Fruit fly (Drosophila melanogaster) whole organism, embryonic: ENCODE measurements around the gene CG5882.

Source experiments
- Bdp1 ChIP-seq: fragments of 200-800 bp; sonication (Bioruptor generic); optimal IDR thresholded peaks from 3 replicates; lab custom pipeline; 2016; ENCODE audit warnings: missing biosample characterization, missing genetic modification characterization
- CG10274 ChIP-seq: fragments of 200-800 bp; sonication (Bioruptor generic); optimal IDR thresholded peaks from 3 replicates; lab custom pipeline; 2017; ENCODE audit warnings: missing biosample characterization, mild to moderate bottlenecking, missing genetic modification characterization
- CG11085 ChIP-seq: fragments of 200-800 bp; sonication (Bioruptor generic); IDR thresholded peaks from 2 replicates; pipeline ENCODE4 v1.3.6; 2022; ENCODE audit warnings: missing biosample characterization, missing genetic modification characterization
- CG11695 ChIP-seq: fragments of 200-800 bp; sonication (Bioruptor generic); IDR thresholded peaks from 3 replicates; pipeline ENCODE4 v1.3.6; 2022; ENCODE audit warnings: missing biosample characterization, missing genetic modification characterization
- CG11696 ChIP-seq: fragments of 200-800 bp; sonication (Bioruptor generic); IDR thresholded peaks from 2 replicates; pipeline ENCODE4 v1.3.6; 2022; ENCODE audit warnings: missing biosample characterization, missing genetic modification characterization
- CG1233 ChIP-seq: fragments of 200-800 bp; sonication (Bioruptor generic); optimal IDR thresholded peaks from 4 replicates; lab custom pipeline; 2018; ENCODE audit warnings: missing biosample characterization, mild to moderate bottlenecking, missing genetic modification characterization
- CG13287 ChIP-seq: fragments of 200-800 bp; sonication (Bioruptor generic); IDR thresholded peaks from 2 replicates; pipeline ENCODE4 v1.3.6; 2022; ENCODE audit warnings: missing biosample characterization, missing genetic modification characterization; ENCODE audit not compliant: partially characterized antibody
- CG13296 ChIP-seq: fragments of 200-800 bp; sonication (Bioruptor generic); optimal IDR thresholded peaks from 3 replicates; lab custom pipeline; 2018; ENCODE audit warnings: missing biosample characterization, mild to moderate bottlenecking, missing genetic modification characterization
- CG14860 ChIP-seq: fragments of 200-800 bp; sonication (Bioruptor generic); IDR thresholded peaks from 3 replicates; pipeline ENCODE4 v1.3.6; 2022; ENCODE audit warnings: missing biosample characterization, missing genetic modification characterization; ENCODE audit not compliant: partially characterized antibody
- CG14965 ChIP-seq: fragments of 200-800 bp; sonication (Bioruptor generic); optimal IDR thresholded peaks from 2 replicates; lab custom pipeline; 2016; ENCODE audit warnings: missing biosample characterization, missing genetic modification characterization, borderline replicate concordance
- CG1529 ChIP-seq: fragments of 200-800 bp; sonication (Bioruptor generic); optimal IDR thresholded peaks from 3 replicates; lab custom pipeline; 2018; ENCODE audit warnings: missing biosample characterization, missing genetic modification characterization
- CG16779 ChIP-seq: fragments of 200-800 bp; sonication (Bioruptor generic); IDR thresholded peaks from 2 replicates; pipeline ENCODE4 v1.3.6; 2022; ENCODE audit warnings: missing biosample characterization, missing genetic modification characterization
- CG16863 ChIP-seq: fragments of 200-800 bp; sonication (Bioruptor generic); optimal IDR thresholded peaks from 3 replicates; lab custom pipeline; 2016; ENCODE audit warnings: missing biosample characterization, missing genetic modification characterization
- CG17361 ChIP-seq: fragments of 200-800 bp; sonication (Bioruptor generic); IDR thresholded peaks from 3 replicates; pipeline ENCODE4 v1.3.6; 2022; ENCODE audit warnings: missing biosample characterization, missing genetic modification characterization
- CG1832 ChIP-seq: fragments of 200-800 bp; sonication (Bioruptor generic); optimal IDR thresholded peaks from 2 replicates; lab custom pipeline; 2017; ENCODE audit warnings: missing biosample characterization, mild to moderate bottlenecking, missing genetic modification characterization, inconsistent platforms
- CG34224 ChIP-seq: fragments of 200-800 bp; sonication (Bioruptor generic); IDR thresholded peaks from 3 replicates; pipeline ENCODE4 v1.3.6; 2022; ENCODE audit warnings: missing biosample characterization, missing genetic modification characterization; ENCODE audit not compliant: partially characterized antibody
- CG3847 ChIP-seq: fragments of 200-800 bp; sonication (Bioruptor generic); IDR thresholded peaks from 2 replicates; pipeline ENCODE4 v1.3.6; 2022; ENCODE audit warnings: missing biosample characterization, missing genetic modification characterization
- CG4424 ChIP-seq: fragments of 200-800 bp; sonication (Bioruptor generic); optimal IDR thresholded peaks from 3 replicates; lab custom pipeline; 2016; ENCODE audit warnings: missing biosample characterization, missing genetic modification characterization
- CG6765 ChIP-seq: fragments of 200-800 bp; sonication (Bioruptor generic); optimal IDR thresholded peaks from 3 replicates; lab custom pipeline; 2017; ENCODE audit warnings: missing biosample characterization, mild to moderate bottlenecking, missing genetic modification characterization
- CG8388 ChIP-seq: fragments of 200-800 bp; sonication (Bioruptor generic); optimal IDR thresholded peaks from 2 replicates; lab custom pipeline; 2019; ENCODE audit warnings: missing biosample characterization, mild to moderate bottlenecking, missing genetic modification characterization, moderate library complexity
- E2f1 ChIP-seq: fragments of 200-800 bp; sonication (Bioruptor generic); IDR thresholded peaks from 2 replicates; pipeline ENCODE4 v1.3.6; 2022; ENCODE audit warnings: missing biosample characterization, missing genetic modification characterization
- Fer2 ChIP-seq: fragments of 200-800 bp; sonication (Bioruptor generic); optimal IDR thresholded peaks from 2 replicates; lab custom pipeline; 2018; ENCODE audit warnings: missing biosample characterization, mild to moderate bottlenecking, missing genetic modification characterization, moderate library complexity
- Fer3 ChIP-seq: fragments of 200-800 bp; sonication (Bioruptor generic); optimal IDR thresholded peaks from 2 replicates; lab custom pipeline; 2018; ENCODE audit warnings: missing biosample characterization, mild to moderate bottlenecking, missing genetic modification characterization, moderate library complexity
- HLH4C ChIP-seq: fragments of 200-800 bp; sonication (Bioruptor generic); IDR thresholded peaks from 3 replicates; pipeline ENCODE4 v1.3.6; 2022; ENCODE audit warnings: missing biosample characterization, missing genetic modification characterization; ENCODE audit not compliant: partially characterized antibody
- HLH54F ChIP-seq: fragments of 200-800 bp; sonication (Bioruptor generic); optimal IDR thresholded peaks from 3 replicates; lab custom pipeline; 2016; ENCODE audit warnings: missing biosample characterization, missing genetic modification characterization
- MTF-1 ChIP-seq: fragments of 200-800 bp; sonication (Bioruptor generic); optimal IDR thresholded peaks from 2 replicates; lab custom pipeline; 2018; ENCODE audit warnings: missing biosample characterization, mild to moderate bottlenecking, missing genetic modification characterization, borderline replicate concordance
- Mes4 ChIP-seq: fragments of 200-800 bp; sonication (Bioruptor generic); optimal IDR thresholded peaks from 2 replicates; lab custom pipeline; 2016; ENCODE audit warnings: missing biosample characterization, missing genetic modification characterization
- Myb ChIP-seq: fragments of 200-800 bp; sonication (Bioruptor generic); optimal IDR thresholded peaks from 2 replicates; lab custom pipeline; 2016; ENCODE audit warnings: missing biosample characterization, missing genetic modification characterization
- Nf-YB ChIP-seq: fragments of 200-800 bp; sonication (Bioruptor generic); optimal IDR thresholded peaks from 3 replicates; lab custom pipeline; 2019; ENCODE audit warnings: missing biosample characterization, mild to moderate bottlenecking, missing genetic modification characterization, moderate library complexity
- PHDP ChIP-seq: fragments of 200-800 bp; sonication (Bioruptor generic); optimal IDR thresholded peaks from 3 replicates; lab custom pipeline; 2018; ENCODE audit warnings: missing biosample characterization, mild to moderate bottlenecking, missing genetic modification characterization, moderate library complexity
- Poxn ChIP-seq: fragments of 200-800 bp; sonication (Bioruptor generic); IDR thresholded peaks from 2 replicates; pipeline ENCODE4 v1.3.6; 2022; ENCODE audit warnings: missing biosample characterization, missing genetic modification characterization
- Rx ChIP-seq: fragments of 200-800 bp; sonication (Bioruptor generic); IDR thresholded peaks from 2 replicates; pipeline ENCODE4 v1.3.6; 2022; ENCODE audit warnings: missing biosample characterization, missing genetic modification characterization
- Usf ChIP-seq: fragments of 200-800 bp; sonication (Bioruptor generic); optimal IDR thresholded peaks from 2 replicates; lab custom pipeline; 2017; ENCODE audit warnings: missing genotype, missing biosample characterization, missing genetic modification characterization
- amos ChIP-seq: fragments of 200-800 bp; sonication (Bioruptor generic); IDR thresholded peaks from 2 replicates; pipeline ENCODE4 v1.3.6; 2022; ENCODE audit warnings: missing biosample characterization, missing genetic modification characterization; ENCODE audit not compliant: partially characterized antibody
- bbx ChIP-seq: fragments of 200-800 bp; sonication (Bioruptor generic); IDR thresholded peaks from 2 replicates; pipeline ENCODE4 v1.3.6; 2022; ENCODE audit warnings: missing biosample characterization, missing genetic modification characterization; ENCODE audit not compliant: partially characterized antibody
- cad ChIP-seq: fragments of >200 bp; optimal IDR thresholded peaks from 2 replicates; lab custom pipeline; 2017; ENCODE audit warnings: missing biosample characterization, missing genetic modification characterization
- corto ChIP-seq: fragments of 200-800 bp; sonication (Bioruptor generic); optimal IDR thresholded peaks from 2 replicates; lab custom pipeline; 2016; ENCODE audit warnings: missing biosample characterization, mild to moderate bottlenecking, missing genetic modification characterization, moderate library complexity
- ems ChIP-seq: fragments of 200-800 bp; sonication (Bioruptor generic); optimal IDR thresholded peaks from 3 replicates; lab custom pipeline; 2016; ENCODE audit warnings: missing biosample characterization, missing genetic modification characterization
- ewg ChIP-seq: fragments of 200-800 bp; sonication (Bioruptor generic); optimal IDR thresholded peaks from 3 replicates; lab custom pipeline; 2017; ENCODE audit warnings: mild to moderate bottlenecking, missing biosample characterization, missing genetic modification reagents, missing genetic modification characterization
- fd3F ChIP-seq: fragments of 200-800 bp; sonication (Bioruptor generic); optimal IDR thresholded peaks from 2 replicates; lab custom pipeline; 2018; ENCODE audit warnings: missing biosample characterization, mild to moderate bottlenecking, missing genetic modification characterization, moderate library complexity
- fu2 ChIP-seq: fragments of 200-800 bp; sonication (Bioruptor generic); optimal IDR thresholded peaks from 2 replicates; lab custom pipeline; 2016; ENCODE audit warnings: missing biosample characterization, missing genetic modification characterization
- gcm2 ChIP-seq: fragments of 200-800 bp; sonication (Bioruptor generic); optimal IDR thresholded peaks from 2 replicates; lab custom pipeline; 2016; ENCODE audit warnings: missing biosample characterization, missing genetic modification characterization
- ham ChIP-seq: fragments of 200-800 bp; sonication (Bioruptor generic); IDR thresholded peaks from 2 replicates; pipeline ENCODE4 v1.3.6; 2022; ENCODE audit warnings: missing biosample characterization, missing genetic modification characterization
- kay ChIP-seq: fragments of 200-800 bp; sonication (Bioruptor generic); optimal IDR thresholded peaks from 2 replicates; lab custom pipeline; 2016; ENCODE audit warnings: missing biosample characterization, missing genetic modification characterization
- nmo ChIP-seq: fragments of 200-800 bp; sonication (Bioruptor generic); optimal IDR thresholded peaks from 2 replicates; lab custom pipeline; 2018; ENCODE audit warnings: missing biosample characterization, mild to moderate bottlenecking, missing genetic modification characterization, moderate library complexity
- schlank ChIP-seq: fragments of 200-800 bp; sonication (Bioruptor generic); optimal IDR thresholded peaks from 2 replicates; lab custom pipeline; 2018; ENCODE audit warnings: missing biosample characterization, mild to moderate bottlenecking, missing genetic modification characterization
- sd ChIP-seq: fragments of 200-800 bp; sonication (Bioruptor generic); optimal IDR thresholded peaks from 3 replicates; lab custom pipeline; 2018; ENCODE audit warnings: missing biosample characterization, mild to moderate bottlenecking, missing genetic modification characterization, moderate library complexity
- shn ChIP-seq: fragments of 200-800 bp; sonication (Bioruptor generic); optimal IDR thresholded peaks from 3 replicates; lab custom pipeline; 2016; ENCODE audit warnings: missing biosample characterization, missing genetic modification characterization
- slou ChIP-seq: fragments of 200-800 bp; sonication (Bioruptor generic); optimal IDR thresholded peaks from 3 replicates; lab custom pipeline; 2016; ENCODE audit warnings: missing biosample characterization, missing genetic modification characterization
- slp2 ChIP-seq: fragments of 200-800 bp; sonication (Bioruptor generic); optimal IDR thresholded peaks from 2 replicates; lab custom pipeline; 2016; ENCODE audit warnings: missing biosample characterization, missing genetic modification characterization
- vnd ChIP-seq: fragments of 200-800 bp; sonication (Bioruptor generic); IDR thresholded peaks from 3 replicates; pipeline ENCODE4 v1.3.6; 2022; ENCODE audit warnings: missing biosample characterization, missing genetic modification characterization; ENCODE audit not compliant: partially characterized antibody

CG5882 gene

dm6 chr3R:27165416-27165982, 47.1 kb downstream of the CG5882 start, which contains the start of the genes CG34293 and spn-D (continued):
- TF ChIP-seq amos (GFP tag; lab: Robert Waterston, UW) (0 out of 2 replicates have a peak, but pooled peaks have one; percentile 18), CG11695 (GFP tag; lab: Robert Waterston, UW) (no peak), shn (no peak), ewg (no peak), CG11696 (no peak), CG13296 (GFP tag; lab: Kevin White, UChicago) (no peak), CG1529 (GFP tag; lab: Kevin White, UChicago) (no peak), CG17361 (GFP tag; lab: Robert Waterston, UW) (no peak), Rx (GFP tag; lab: Robert Waterston, UW) (no peak), CG1233 (GFP tag; lab: Kevin White, UChicago) (no peak), CG3847 (GFP tag; lab: Robert Waterston, UW) (no peak), CG16779 (GFP tag; lab: Robert Waterston, UW) (no peak), fd3F (GFP tag; lab: Kevin White, UChicago) (no peak), CG14860 (GFP tag; lab: Robert Waterston, UW) (no peak), ham (GFP tag; lab: Robert Waterston, UW) (no peak), CG10274 (GFP tag; lab: Kevin White, UChicago) (no peak), schlank (no peak), CG8388 (GFP tag; lab: Kevin White, UChicago) (no peak), Poxn (GFP tag; lab: Robert Waterston, UW) (no peak), slou (GFP tag; lab: Kevin White, UChicago) (no peak), CG34224 (GFP tag; lab: Robert Waterston, UW) (no peak), CG1832 (no peak), CG4424 (GFP tag; lab: Kevin White, UChicago) (no peak), HLH54F (GFP tag; lab: Kevin White, UChicago) (no peak), CG11085 (GFP tag; lab: Robert Waterston, UW) (no peak), sd (tag; lab: Kevin White, UChicago) (no peak), MTF-1 (GFP tag; lab: Kevin White, UChicago) (no peak), Mes4 (no peak), ems (no peak), CG13287 (peak; percentile 64), E2f1 (GFP tag; lab: Robert Waterston, UW) (no peak), kay (GFP tag; lab: Kevin White, UChicago) (no peak), HLH4C (GFP tag; lab: Robert Waterston, UW) (no peak), CG16863 (GFP tag; lab: Kevin White, UChicago) (no peak), slp2 (GFP tag; lab: Kevin White, UChicago) (no peak), bbx (GFP tag; lab: Robert Waterston, UW) (no peak), corto (GFP tag; lab: Kevin White, UChicago) (no peak), Fer2 (no peak), gcm2 (no peak), CG14965 (GFP tag; lab: Kevin White, UChicago) (no peak), PHDP (tag; lab: Kevin White, UChicago) (no peak), Bdp1 (GFP tag; lab: Kevin White, UChicago) (no peak), Nf-YB (GFP tag; lab: Kevin White, UChicago) (no peak), vnd (GFP tag; lab: Robert Waterston, UW) (no peak), nmo (no peak), Usf (GFP tag; lab: Kevin White, UChicago) (no peak), CG6765 (GFP tag; lab: Kevin White, UChicago) (no peak), Myb (GFP tag; lab: Kevin White, UChicago) (peak; percentile 18), fu2 (GFP tag; lab: Kevin White, UChicago) (no peak), Fer3 (tag; lab: Kevin White, UChicago) (no peak), cad (GFP tag; lab: Kevin White, UChicago) (no peak)
